Worm (Caenorhabditis elegans) whole organism, midembryonic: ENCODE measurements around the gene F54H12.10.

ENCODE experiments used
- flt-1 ChIP-seq: fragments of 200-800 bp; sonication (Bioruptor generic); IDR thresholded peaks from 2 replicates; pipeline ENCODE4 v1.3.6; 2022; ENCODE audit warnings: missing genetic modification characterization, missing compliant biosample characterization
- klf-2 ChIP-seq: fragments of 200-800 bp; sonication (Bioruptor generic); conservative IDR thresholded peaks from 2 replicates; pipeline ENCODE4 v1.3.6; 2022; ENCODE audit warnings: missing genetic modification reagents, missing genetic modification characterization, missing compliant biosample characterization
- med-1 ChIP-seq: sonication (generic microtip); optimal IDR thresholded peaks from 2 replicates; lab custom pipeline; 2017; ENCODE audit warnings: missing genetic modification characterization, mild to moderate bottlenecking, missing compliant biosample characterization, antibody characterized with exemption, missing genetic modification reagents; ENCODE audit not compliant: insufficient read depth
- ref-1 ChIP-seq: fragments of 200-800 bp; sonication (Bioruptor generic); conservative IDR thresholded peaks from 2 replicates; pipeline ENCODE4 v1.3.6; 2022; ENCODE audit warnings: missing genetic modification reagents, missing genetic modification characterization, missing compliant biosample characterization
- tab-1 ChIP-seq: fragments of 200-800 bp; sonication (Bioruptor generic); IDR thresholded peaks from 2 replicates; pipeline ENCODE4 v1.3.6; 2022; ENCODE audit warnings: missing genetic modification characterization, missing compliant biosample characterization
- ztf-23 ChIP-seq: fragments of 200-800 bp; sonication (Bioruptor generic); IDR thresholded peaks from 2 replicates; pipeline ENCODE4 v1.3.6; 2022; ENCODE audit warnings: missing genetic modification reagents, missing genetic modification characterization, missing compliant biosample characterization

DNA sequence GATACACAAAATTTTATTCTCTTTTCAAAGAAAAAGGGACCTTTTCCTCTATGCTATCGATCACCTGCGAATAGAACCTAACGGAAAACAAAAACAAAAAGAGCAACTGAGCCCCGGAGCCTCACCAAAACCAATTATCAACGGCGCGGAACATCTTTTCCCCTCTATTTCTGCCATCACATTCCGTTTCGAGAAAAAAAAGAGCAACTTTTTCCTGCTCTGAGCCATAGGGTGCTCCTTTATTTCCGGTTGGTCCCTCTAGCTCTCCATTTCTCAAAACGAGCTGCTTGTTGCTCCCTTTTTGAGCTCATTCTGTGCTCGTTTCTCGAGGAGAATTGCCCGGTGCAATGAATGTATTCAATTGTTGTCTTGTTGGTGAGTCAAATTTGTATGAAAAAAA is 20.9 kb upstream of the F54H12.10 start, which contains the start of gene clp-1:
- no peak for TF ChIP-seq flt-1
- TF ChIP-seq tab-1 (GFP tag; lab: Robert Waterston, UW): no peak
- TF ChIP-seq ztf-23 (GFP tag; lab: Robert Waterston, UW): no peak
- TF ChIP-seq med-1: no peak
- no peak for TF ChIP-seq ref-1
- no peak for TF ChIP-seq klf-2
